Worm (Caenorhabditis elegans) whole organism, late embryonic: ENCODE measurements around the gene exh-1.

Source experiments
- C08G9.2 ChIP-seq: sonication (generic microtip); optimal IDR thresholded peaks from 2 replicates; lab custom pipeline; 2016; ENCODE audit warnings: mild to moderate bottlenecking, missing genetic modification characterization, moderate library complexity, missing compliant biosample characterization
- T23F11.4 ChIP-seq: fragments of 200-800 bp; sonication (Bioruptor generic); optimal IDR thresholded peaks from 2 replicates; lab custom pipeline; 2018; ENCODE audit warnings: mild to moderate bottlenecking, missing genetic modification characterization, missing compliant biosample characterization
- Y22D7AL.16 ChIP-seq: sonication (generic microtip); optimal IDR thresholded peaks from 2 replicates; lab custom pipeline; 2016; ENCODE audit warnings: missing genetic modification characterization, missing compliant biosample characterization
- ceh-31 ChIP-seq: sonication (generic microtip); optimal IDR thresholded peaks from 2 replicates; lab custom pipeline; 2016; ENCODE audit warnings: missing genetic modification characterization, missing compliant biosample characterization
- che-1 ChIP-seq: sonication (generic microtip); optimal IDR thresholded peaks from 2 replicates; lab custom pipeline; 2016; ENCODE audit warnings: mild to moderate bottlenecking, missing genetic modification characterization, missing compliant biosample characterization
- dmd-4 ChIP-seq: sonication (generic microtip); optimal IDR thresholded peaks from 2 replicates; lab custom pipeline; 2016; ENCODE audit warnings: borderline replicate concordance, missing genetic modification characterization, missing compliant biosample characterization
- unc-42 ChIP-seq: sonication (generic microtip); optimal IDR thresholded peaks from 2 replicates; lab custom pipeline; 2016; ENCODE audit warnings: missing genotype, missing genetic modification characterization, missing compliant biosample characterization

- TF ChIP-seq C08G9.2 (tag; lab: Kevin White, UChicago): no peak
- no peak for TF ChIP-seq dmd-4 (tag; lab: Kevin White, UChicago)
- no peak for TF ChIP-seq unc-42 (tag; lab: Kevin White, UChicago)
- TF ChIP-seq Y22D7AL.16 (tag; lab: Kevin White, UChicago): no peak
- no peak for TF ChIP-seq che-1 (tag; lab: Kevin White, UChicago)
- TF ChIP-seq T23F11.4: no peak
- TF ChIP-seq ceh-31 (tag; lab: Kevin White, UChicago): no peak
Observed at ce11 chrV:3169838-3170237, 13.0 kb downstream of the exh-1 start, which contains the start of gene srbc-6.
